Fruit fly (Drosophila melanogaster) whole organism: Measurements from ENCODE around the gene Cpr30F.

Source experiments
- CG8478 ChIP-seq: fragments of >200 bp; optimal IDR thresholded peaks from 2 replicates; lab custom pipeline; 2018; ENCODE audit warnings: inconsistent platforms
- Dll ChIP-seq: fragments of >200 bp; optimal IDR thresholded peaks from 2 replicates; lab custom pipeline; 2017
- EcR ChIP-seq, 2 experiments: fragments of >200 bp; optimal IDR thresholded peaks; 2 replicates each; lab custom pipeline; 2017; ENCODE audit warnings: missing biosample characterization in 2 of 2, missing genetic modification characterization in 2 of 2, missing genetic modification reagents in 2 of 2
- pan ChIP-seq: fragments of >200 bp; optimal IDR thresholded peaks from 2 replicates; lab custom pipeline; 2017
- psq ChIP-seq: fragments of >200 bp; optimal IDR thresholded peaks from 2 replicates; lab custom pipeline; 2017
- usp ChIP-seq: fragments of >200 bp; optimal IDR thresholded peaks from 2 replicates; lab custom pipeline; 2017; ENCODE audit warnings: missing biosample characterization, missing genetic modification characterization, mixed read lengths

Gene Cpr30F

dm6 chr2L:9906641-9907040 is 26.3 kb downstream of the Cpr30F start:
- TF ChIP-seq CG8478 (lab: Kevin White, UChicago) (no peak), Dll (lab: Kevin White, UChicago) (no peak), psq (lab: Kevin White, UChicago) (no peak), EcR (GFP tag; optimal IDR thresholded peaks at IDR 0.05; lab: Kevin White, UChicago) (no peak), pan (lab: Kevin White, UChicago) (no peak), usp (GFP tag; lab: Kevin White, UChicago) (no peak)

dm6 chr2L:9903028-9903427 is 29.9 kb downstream of the Cpr30F start, which contains the start of gene Muc30E:
Gene Muc30E (minus strand): TSS chr2L:9903128.
- TF ChIP-seq pan (lab: Kevin White, UChicago) (no peak), CG8478 (lab: Kevin White, UChicago) (no peak), Dll (lab: Kevin White, UChicago) (no peak), EcR (GFP tag; optimal IDR thresholded peaks at IDR 0.05; lab: Kevin White, UChicago) (no peak), psq (lab: Kevin White, UChicago) (no peak), usp (GFP tag; lab: Kevin White, UChicago) (no peak)

dm6 chr2L:9897296-9897695 is 35.7 kb downstream of the Cpr30F start, which contains the start of gene RpS2:
Gene RpS2 (minus strand): TSS chr2L:9897552.
- no peak for TF ChIP-seq pan (lab: Kevin White, UChicago)
- TF ChIP-seq Dll (lab: Kevin White, UChicago), result no peak
- TF ChIP-seq psq (lab: Kevin White, UChicago), result no peak
- TF ChIP-seq CG8478 (lab: Kevin White, UChicago), result no peak
- no peak for TF ChIP-seq EcR (GFP tag; optimal IDR thresholded peaks at IDR 0.05; lab: Kevin White, UChicago)

dm6 chr2L:9894871-9895364 is 38.0 kb downstream of the Cpr30F start, which contains the start of gene Bka:
Gene Bka (plus strand): TSS chr2L:9895287.
- TF ChIP-seq usp (GFP tag; lab: Kevin White, UChicago) (no peak), Dll (lab: Kevin White, UChicago) (no peak), pan (lab: Kevin White, UChicago) (no peak), psq (lab: Kevin White, UChicago) (no peak), EcR (GFP tag; optimal IDR thresholded peaks at IDR 0.05; lab: Kevin White, UChicago) (no peak), CG8478 (lab: Kevin White, UChicago) (no peak)

dm6 chr2L:9894193-9894592 is 38.8 kb downstream of the Cpr30F start:
- TF ChIP-seq pan (lab: Kevin White, UChicago), result no peak
- no peak for TF ChIP-seq usp (GFP tag; lab: Kevin White, UChicago)
- no peak for TF ChIP-seq Dll (lab: Kevin White, UChicago)
- no peak for TF ChIP-seq CG8478 (lab: Kevin White, UChicago)
- TF ChIP-seq psq (lab: Kevin White, UChicago), result no peak
- TF ChIP-seq EcR (GFP tag; optimal IDR thresholded peaks at IDR 0.05; lab: Kevin White, UChicago), result no peak

- TF ChIP-seq psq (lab: Kevin White, UChicago) (no peak), EcR (GFP tag; optimal IDR thresholded peaks at IDR 0.05; lab: Kevin White, UChicago) (no peak), Dll (lab: Kevin White, UChicago) (no peak), CG8478 (lab: Kevin White, UChicago) (no peak), usp (GFP tag; lab: Kevin White, UChicago) (no peak)
Measured at dm6 chr2L:9893183-9893582, 39.8 kb downstream of the Cpr30F start, which contains the start of gene mtDNA-helicase. Gene mtDNA-helicase (minus strand): TSS chr2L:9893446.

- TF ChIP-seq Dll (lab: Kevin White, UChicago) (no peak), usp (GFP tag; lab: Kevin White, UChicago) (no peak)
Measured at dm6 chr2L:9890576-9890975, 42.4 kb downstream of the Cpr30F start, which contains the start of the genes CG34183 and CG4537. Gene CG34183 (minus strand): TSS chr2L:9890772. Gene CG4537 (plus strand): TSS chr2L:9890885.

- no peak for TF ChIP-seq EcR (GFP tag; optimal IDR thresholded peaks at IDR 0.05; lab: Kevin White, UChicago)
- no peak for TF ChIP-seq psq (lab: Kevin White, UChicago)
- TF ChIP-seq CG8478 (lab: Kevin White, UChicago), result no peak
- no peak for TF ChIP-seq usp (GFP tag; lab: Kevin White, UChicago)
- no peak for TF ChIP-seq pan (lab: Kevin White, UChicago)
- no peak for TF ChIP-seq Dll (lab: Kevin White, UChicago)
Measured at dm6 chr2L:9887856-9888269, 45.1 kb downstream of the Cpr30F start, which contains the start of gene Fkbp59. Gene Fkbp59 (plus strand): TSS chr2L:9888005.

- no peak for TF ChIP-seq usp (GFP tag; lab: Kevin White, UChicago)
- no peak for TF ChIP-seq EcR (GFP tag; optimal IDR thresholded peaks at IDR 0.05; lab: Kevin White, UChicago)
- no peak for TF ChIP-seq CG8478 (lab: Kevin White, UChicago)
- no peak for TF ChIP-seq pan (lab: Kevin White, UChicago)
Measured at dm6 chr2L:9886086-9886485, 46.9 kb downstream of the Cpr30F start, which contains the start of gene nAChRalpha6. Gene nAChRalpha6 (minus strand): TSS chr2L:9886250.

- TF ChIP-seq EcR (GFP tag; optimal IDR thresholded peaks at IDR 0.05; lab: Kevin White, UChicago), result no peak
- no peak for TF ChIP-seq CG8478 (lab: Kevin White, UChicago)
- no peak for TF ChIP-seq pan (lab: Kevin White, UChicago)
- TF ChIP-seq usp (GFP tag; lab: Kevin White, UChicago), result no peak
- no peak for TF ChIP-seq psq (lab: Kevin White, UChicago)
- no peak for TF ChIP-seq Dll (lab: Kevin White, UChicago)
Measured at dm6 chr2L:9882393-9882971, 50.5 kb downstream of the Cpr30F start.
